Worm (Caenorhabditis elegans): Measurements from ENCODE around the gene W06F12.3.
"Not testable (repeated sequence)": the region's sequence is repeated elsewhere in the genome, so short reads cannot be mapped to it uniquely, and the experiment has no call there.

The W06F12.3 gene

ce11 chrIII:13751144-13751543 is 16.3 kb downstream of the W06F12.3 start, which contains the start of gene mlc-7:
Gene mlc-7, plus strand, starts transcription at chrIII:13751444.
- not testable (repeated sequence) for TF ChIP-seq ceh-18 (tag; optimal IDR thresholded peaks at IDR 0.05); elt-4 (tag; optimal IDR thresholded peaks at IDR 0.05); T23F11.4 (GFP tag; optimal IDR thresholded peaks at IDR 0.05)

DNA sequence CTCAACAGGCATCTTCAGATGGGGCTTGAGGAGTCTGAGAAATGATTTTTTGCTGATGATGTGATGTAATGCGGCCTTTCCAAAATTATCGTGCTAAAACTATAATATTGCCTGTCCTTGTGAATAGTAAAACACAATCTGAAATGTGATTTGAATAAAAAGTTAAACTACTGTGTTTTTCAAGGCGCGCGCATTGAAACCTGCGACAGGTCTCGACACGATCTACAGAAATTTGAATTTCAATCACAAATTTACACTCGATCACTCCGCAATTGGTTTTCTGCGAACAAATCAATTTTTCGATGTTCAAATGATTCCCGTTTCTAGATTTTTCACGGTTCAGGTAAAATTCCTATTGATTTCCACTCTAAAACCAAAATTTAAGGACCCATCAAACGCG is 20.9 kb downstream of the W06F12.3 start, which contains the start of gene toca-2:
Gene toca-2 (plus strand): TSS at position 208 of the 400 bp plus-strand sequence.
- TF ChIP-seq fkh-6 (tag; optimal IDR thresholded peaks at IDR 0.05) (no peak), fax-1 (tag; optimal IDR thresholded peaks at IDR 0.05) (no peak), C08G9.2 (tag; optimal IDR thresholded peaks at IDR 0.05) (no peak), unc-3 (GFP tag; conservative IDR thresholded peaks at IDR 0.05) (no peak), unc-3 (tag; optimal IDR thresholded peaks at IDR 0.05) (no peak), unc-86 (tag; optimal IDR thresholded peaks at IDR 0.05) (no peak), ceh-31 (tag; optimal IDR thresholded peaks at IDR 0.05) (no peak), ttx-3 (tag; optimal IDR thresholded peaks at IDR 0.05) (no peak), ceh-45 (GFP tag; IDR thresholded peaks at IDR 0.05) (no peak), ceh-48 (tag; optimal IDR thresholded peaks at IDR 0.05) (no peak), ets-4 (tag; optimal IDR thresholded peaks at IDR 0.05) (no peak), rnt-1 (tag; optimal IDR thresholded peaks at IDR 0.05) (no peak), unc-55 (GFP tag; optimal IDR thresholded peaks at IDR 0.05) (no peak), C38D4.7 (GFP tag; optimal IDR thresholded peaks at IDR 0.05) (no peak), sox-4 (tag; optimal IDR thresholded peaks at IDR 0.05) (no peak), ceh-30 (tag; optimal IDR thresholded peaks at IDR 0.05) (no peak), che-1 (tag; optimal IDR thresholded peaks at IDR 0.05) (no peak)

ce11 chrIII:13759691-13760090 is 24.9 kb downstream of the W06F12.3 start:
- TF ChIP-seq sox-4 (tag; optimal IDR thresholded peaks at IDR 0.05) (no peak), syd-9 (tag; optimal IDR thresholded peaks at IDR 0.05) (no peak), nhr-232 (tag; optimal IDR thresholded peaks at IDR 0.05) (no peak), unc-42 (tag; optimal IDR thresholded peaks at IDR 0.05) (no peak), madf-2 (tag; optimal IDR thresholded peaks at IDR 0.05) (no peak), ceh-22 (tag; optimal IDR thresholded peaks at IDR 0.05) (no peak)

DNA sequence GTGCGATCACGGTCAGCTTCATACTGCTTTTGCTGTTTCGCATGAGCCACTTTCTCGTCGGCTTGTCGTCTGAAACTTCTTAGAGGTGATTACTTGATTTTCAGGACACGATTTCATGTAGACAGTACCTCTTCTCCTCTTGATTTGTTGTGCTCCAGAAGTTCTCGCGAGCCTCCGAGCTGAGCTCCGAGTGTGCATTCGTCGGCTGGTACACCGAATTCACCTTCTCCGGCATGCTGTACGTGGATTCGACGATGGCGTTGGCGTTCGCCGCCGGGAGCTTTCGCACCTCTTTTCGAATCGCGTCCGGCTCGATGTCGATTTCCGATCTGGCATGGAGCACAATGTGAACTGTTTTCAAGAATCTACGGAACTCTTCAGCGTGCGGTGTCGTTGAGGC is 26.2 kb downstream of the W06F12.3 start:
- TF ChIP-seq lim-6 (tag; optimal IDR thresholded peaks at IDR 0.05) (no peak), zip-5 (tag; optimal IDR thresholded peaks at IDR 0.05) (no peak), elt-2 (tag; optimal IDR thresholded peaks at IDR 0.05) (no peak), dmd-4 (tag; optimal IDR thresholded peaks at IDR 0.05; ENCODE audit: borderline replicate concordance) (no peak)

DNA sequence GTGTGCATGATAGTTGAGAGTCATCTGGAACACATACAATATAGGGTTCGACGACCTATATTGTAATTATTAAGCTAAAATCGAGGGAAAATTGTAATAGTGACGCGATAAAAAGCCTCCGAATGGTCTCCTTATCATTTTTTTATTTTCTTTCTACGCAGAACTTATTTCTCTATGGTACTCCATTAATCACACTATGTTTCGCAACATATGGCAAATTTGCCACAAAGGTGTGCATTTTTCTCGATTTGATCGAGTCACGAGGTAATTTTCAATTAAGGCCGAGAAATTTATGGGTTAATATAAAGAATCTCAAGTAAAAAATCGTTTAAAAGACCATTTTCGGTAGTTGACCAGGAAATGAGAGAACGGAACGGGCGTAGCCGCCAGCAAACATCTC is 27.2 kb downstream of the W06F12.3 start, which contains the start of gene dbn-1:
Gene dbn-1 (minus strand): TSS at position 24 of the 400 bp plus-strand sequence.
- TF ChIP-seq rnt-1 (tag; optimal IDR thresholded peaks at IDR 0.05): no peak
- TF ChIP-seq ceh-19 (GFP tag; optimal IDR thresholded peaks at IDR 0.05): no peak
- no peak for TF ChIP-seq ttx-3 (tag; optimal IDR thresholded peaks at IDR 0.05)
- no peak for TF ChIP-seq unc-3 (GFP tag; conservative IDR thresholded peaks at IDR 0.05)
- no peak for TF ChIP-seq unc-3 (tag; optimal IDR thresholded peaks at IDR 0.05)
- no peak for TF ChIP-seq ceh-6 (GFP tag; optimal IDR thresholded peaks at IDR 0.05)
- TF ChIP-seq nhr-11 (tag; optimal IDR thresholded peaks at IDR 0.05): no peak
- no peak for TF ChIP-seq ahr-1 (tag; optimal IDR thresholded peaks at IDR 0.05)
- TF ChIP-seq dmd-4 (tag; optimal IDR thresholded peaks at IDR 0.05; ENCODE audit: borderline replicate concordance): no peak
- TF ChIP-seq gmeb-2 (tag; optimal IDR thresholded peaks at IDR 0.05): no peak
- TF ChIP-seq unc-86 (tag; optimal IDR thresholded peaks at IDR 0.05): no peak
- TF ChIP-seq sox-4 (tag; optimal IDR thresholded peaks at IDR 0.05): no peak
- TF ChIP-seq eyg-1 (tag; optimal IDR thresholded peaks at IDR 0.05): no peak
- no peak for TF ChIP-seq mec-3 (tag; optimal IDR thresholded peaks at IDR 0.05; ENCODE audit: borderline replicate concordance)
- no peak for TF ChIP-seq nfya-1 (tag; optimal IDR thresholded peaks at IDR 0.05)
- TF ChIP-seq ceh-22 (tag; optimal IDR thresholded peaks at IDR 0.05): no peak
- TF ChIP-seq ref-2 (tag; optimal IDR thresholded peaks at IDR 0.05): no peak

Measured in whole organism, late embryonic.